Worm (Caenorhabditis elegans): Measurements from ENCODE around the gene cdk-4.

cdk-4 gene

ce11 chrX:13544544-13545021 lies 25.9 kb upstream of the cdk-4 start:
- TF ChIP-seq flh-1 (GFP tag; optimal IDR thresholded peaks at IDR 0.05) (no peak), blmp-1 (tag; optimal IDR thresholded peaks at IDR 0.05) (no peak), ces-1 (GFP tag; optimal IDR thresholded peaks at IDR 0.05) (peak; percentile 25), cnd-1 (tag; optimal IDR thresholded peaks at IDR 0.05) (no peak), ceh-83 (GFP tag; optimal IDR thresholded peaks at IDR 0.05) (no peak)

ce11 chrX:13543350-13543749 lies 24.6 kb upstream of the cdk-4 start:
- TF ChIP-seq mls-2 (tag; optimal IDR thresholded peaks at IDR 0.05), result no peak
- TF ChIP-seq ztf-11 (tag; optimal IDR thresholded peaks at IDR 0.05), result no peak
- TF ChIP-seq ceh-39 (tag; optimal IDR thresholded peaks at IDR 0.05), result no peak
- no peak for TF ChIP-seq elt-1 (tag; optimal IDR thresholded peaks at IDR 0.05; ENCODE audit: borderline replicate concordance, insufficient read depth)
- TF ChIP-seq drap-1 (GFP tag; optimal IDR thresholded peaks at IDR 0.05), result no peak
- TF ChIP-seq mep-1 (tag; optimal IDR thresholded peaks at IDR 0.05), result no peak

- no peak for TF ChIP-seq nhr-76 (tag; optimal IDR thresholded peaks at IDR 0.05)
- TF ChIP-seq ces-1 (GFP tag; optimal IDR thresholded peaks at IDR 0.05), result peak; percentile 51
- no peak for TF ChIP-seq unc-39 (tag; optimal IDR thresholded peaks at IDR 0.05)
- no peak for TF ChIP-seq mls-2 (tag; optimal IDR thresholded peaks at IDR 0.05)
- TF ChIP-seq nhr-28 (tag; optimal IDR thresholded peaks at IDR 0.05), result no peak
- TF ChIP-seq pha-4 (tag; optimal IDR thresholded peaks at IDR 0.05), result no peak
- TF ChIP-seq M03D4.4 (tag; optimal IDR thresholded peaks at IDR 0.05), result no peak
- no peak for TF ChIP-seq unc-120 (tag; optimal IDR thresholded peaks at IDR 0.05; ENCODE audit: poor library complexity, severe bottlenecking)
Measured at ce11 chrX:13542757-13543156, 24.0 kb upstream of the cdk-4 start.

ce11 chrX:13542236-13542635 lies 23.5 kb upstream of the cdk-4 start, which contains the start of gene cah-4:
cah-4 (plus strand) TSS chrX:13542574.
- TF ChIP-seq ceh-43 (GFP tag; optimal IDR thresholded peaks at IDR 0.05), result no peak
- no peak for TF ChIP-seq mep-1 (tag; optimal IDR thresholded peaks at IDR 0.05)
- TF ChIP-seq ceh-83 (GFP tag; optimal IDR thresholded peaks at IDR 0.05), result no peak
- TF ChIP-seq elt-1 (tag; optimal IDR thresholded peaks at IDR 0.05; ENCODE audit: borderline replicate concordance, insufficient read depth), result no peak
- TF ChIP-seq bed-3 (GFP tag; optimal IDR thresholded peaks at IDR 0.05), result no peak
- no peak for TF ChIP-seq unc-62 (GFP tag; optimal IDR thresholded peaks at IDR 0.05)
- TF ChIP-seq nhr-12 (tag; optimal IDR thresholded peaks at IDR 0.05), result no peak

- TF ChIP-seq lsy-2 (tag; optimal IDR thresholded peaks at IDR 0.05), result no peak
- no peak for TF ChIP-seq unc-62 (GFP tag; optimal IDR thresholded peaks at IDR 0.05)
- no peak for TF ChIP-seq elt-1 (tag; optimal IDR thresholded peaks at IDR 0.05; ENCODE audit: borderline replicate concordance, insufficient read depth)
- TF ChIP-seq elt-3 (tag; optimal IDR thresholded peaks at IDR 0.05), result no peak
- TF ChIP-seq unc-120 (tag; optimal IDR thresholded peaks at IDR 0.05; ENCODE audit: poor library complexity, severe bottlenecking), result no peak
- TF ChIP-seq mab-5 (tag; optimal IDR thresholded peaks at IDR 0.05), result no peak
- TF ChIP-seq ceh-43 (GFP tag; optimal IDR thresholded peaks at IDR 0.05), result no peak
- no peak for TF ChIP-seq sptf-1 (tag; optimal IDR thresholded peaks at IDR 0.05)
- no peak for TF ChIP-seq nhr-237 (tag; optimal IDR thresholded peaks at IDR 0.05)
- no peak for TF ChIP-seq nhr-12 (tag; optimal IDR thresholded peaks at IDR 0.05)
- no peak for TF ChIP-seq nhr-2 (tag; optimal IDR thresholded peaks at IDR 0.05)
- no peak for TF ChIP-seq ztf-11 (tag; optimal IDR thresholded peaks at IDR 0.05)
- TF ChIP-seq lin-13 (tag; optimal IDR thresholded peaks at IDR 0.05), result no peak
- TF ChIP-seq zip-8 (tag; optimal IDR thresholded peaks at IDR 0.05), result no peak
- no peak for TF ChIP-seq flh-1 (GFP tag; optimal IDR thresholded peaks at IDR 0.05)
Measured at ce11 chrX:13541335-13541734, 22.6 kb upstream of the cdk-4 start.

ce11 chrX:13539701-13540100 lies 21.0 kb upstream of the cdk-4 start:
- TF ChIP-seq nhr-2 (tag; optimal IDR thresholded peaks at IDR 0.05), result no peak
- TF ChIP-seq elt-3 (tag; optimal IDR thresholded peaks at IDR 0.05), result no peak

ce11 chrX:13536759-13537158 lies 18.0 kb upstream of the cdk-4 start, which contains the start of gene R01E6.5:
R01E6.5 (plus strand) TSS chrX:13537059.
- no peak for TF ChIP-seq sptf-1 (tag; optimal IDR thresholded peaks at IDR 0.05)
- TF ChIP-seq ceh-39 (tag; optimal IDR thresholded peaks at IDR 0.05), result no peak
- TF ChIP-seq tbx-8 (GFP tag; optimal IDR thresholded peaks at IDR 0.05), result no peak
